Worm (Caenorhabditis elegans): Measurements from ENCODE around the gene evl-18.

The evl-18 gene

ce11 chrIII:3743367-3743766 lies 8.5 kb upstream of the evl-18 start:
- no peak for TF ChIP-seq cnd-1 (tag; optimal IDR thresholded peaks at IDR 0.05)
- TF ChIP-seq lin-32 (GFP tag; optimal IDR thresholded peaks at IDR 0.05): no peak
- no peak for TF ChIP-seq tbx-8 (GFP tag; optimal IDR thresholded peaks at IDR 0.05)
- TF ChIP-seq sptf-1 (tag; optimal IDR thresholded peaks at IDR 0.05): no peak
- TF ChIP-seq lsy-2 (tag; optimal IDR thresholded peaks at IDR 0.05): no peak
- TF ChIP-seq mep-1 (tag; optimal IDR thresholded peaks at IDR 0.05): no peak
- no peak for TF ChIP-seq sem-2 (GFP tag; optimal IDR thresholded peaks at IDR 0.05)
- no peak for TF ChIP-seq ces-1 (GFP tag; optimal IDR thresholded peaks at IDR 0.05)
- TF ChIP-seq nhr-2 (tag; optimal IDR thresholded peaks at IDR 0.05): no peak
- TF ChIP-seq pha-4 (tag; optimal IDR thresholded peaks at IDR 0.05): no peak
- TF ChIP-seq unc-39 (tag; optimal IDR thresholded peaks at IDR 0.05): no peak
- TF ChIP-seq nhr-76 (tag; optimal IDR thresholded peaks at IDR 0.05): no peak
- TF ChIP-seq snpc-4 (tag; optimal IDR thresholded peaks at IDR 0.05): no peak
- no peak for TF ChIP-seq bed-3 (GFP tag; optimal IDR thresholded peaks at IDR 0.05)
- no peak for TF ChIP-seq ceh-43 (GFP tag; optimal IDR thresholded peaks at IDR 0.05)
- no peak for TF ChIP-seq unc-120 (tag; optimal IDR thresholded peaks at IDR 0.05; ENCODE audit: poor library complexity, severe bottlenecking)
- no peak for TF ChIP-seq elt-1 (tag; optimal IDR thresholded peaks at IDR 0.05; ENCODE audit: borderline replicate concordance, insufficient read depth)
- TF ChIP-seq flh-1 (GFP tag; optimal IDR thresholded peaks at IDR 0.05): no peak
- TF ChIP-seq lin-13 (tag; optimal IDR thresholded peaks at IDR 0.05): no peak
- TF ChIP-seq nhr-237 (tag; optimal IDR thresholded peaks at IDR 0.05): no peak

ce11 chrIII:3742090-3742489 lies 7.3 kb upstream of the evl-18 start:
- TF ChIP-seq snpc-4 (tag; optimal IDR thresholded peaks at IDR 0.05) (no peak), nhr-2 (tag; optimal IDR thresholded peaks at IDR 0.05) (no peak), elt-3 (tag; optimal IDR thresholded peaks at IDR 0.05) (no peak), unc-120 (tag; optimal IDR thresholded peaks at IDR 0.05; ENCODE audit: poor library complexity, severe bottlenecking) (no peak), flh-1 (GFP tag; optimal IDR thresholded peaks at IDR 0.05) (no peak), pha-4 (tag; optimal IDR thresholded peaks at IDR 0.05) (no peak), lin-13 (tag; optimal IDR thresholded peaks at IDR 0.05) (no peak), elt-1 (tag; optimal IDR thresholded peaks at IDR 0.05; ENCODE audit: borderline replicate concordance, insufficient read depth) (no peak), unc-62 (GFP tag; optimal IDR thresholded peaks at IDR 0.05) (no peak), M03D4.4 (tag; optimal IDR thresholded peaks at IDR 0.05) (no peak), mab-5 (tag; optimal IDR thresholded peaks at IDR 0.05) (no peak), tbx-8 (GFP tag; optimal IDR thresholded peaks at IDR 0.05) (no peak)

- peak; percentile 90 for TF ChIP-seq zip-8 (tag; optimal IDR thresholded peaks at IDR 0.05)
- TF ChIP-seq mep-1 (tag; optimal IDR thresholded peaks at IDR 0.05): no peak
These were observed 3.5 kb upstream of the evl-18 start for ce11 chrIII:3738331-3738730.

ce11 chrIII:3737742-3738141 lies 2.9 kb upstream of the evl-18 start:
- TF ChIP-seq flh-1 (GFP tag; optimal IDR thresholded peaks at IDR 0.05) (no peak), ceh-43 (GFP tag; optimal IDR thresholded peaks at IDR 0.05) (no peak), elt-1 (tag; optimal IDR thresholded peaks at IDR 0.05; ENCODE audit: borderline replicate concordance, insufficient read depth) (no peak), nhr-28 (tag; optimal IDR thresholded peaks at IDR 0.05) (no peak), lsy-2 (tag; optimal IDR thresholded peaks at IDR 0.05) (no peak), unc-39 (tag; optimal IDR thresholded peaks at IDR 0.05) (no peak), unc-62 (GFP tag; optimal IDR thresholded peaks at IDR 0.05) (no peak), nhr-2 (tag; optimal IDR thresholded peaks at IDR 0.05) (no peak), lin-32 (GFP tag; optimal IDR thresholded peaks at IDR 0.05) (no peak), sptf-1 (tag; optimal IDR thresholded peaks at IDR 0.05) (no peak), sem-2 (GFP tag; optimal IDR thresholded peaks at IDR 0.05) (no peak), nhr-76 (tag; optimal IDR thresholded peaks at IDR 0.05) (no peak), bed-3 (GFP tag; optimal IDR thresholded peaks at IDR 0.05) (no peak), ces-1 (GFP tag; optimal IDR thresholded peaks at IDR 0.05) (no peak), ztf-11 (tag; optimal IDR thresholded peaks at IDR 0.05) (no peak), mep-1 (tag; optimal IDR thresholded peaks at IDR 0.05) (no peak)

ce11 chrIII:3736302-3736701 lies 1.5 kb upstream of the evl-18 start, which contains the start of gene F34D10.4:
Gene F34D10.4 (plus strand): TSS chrIII:3736602.
- TF ChIP-seq unc-120 (tag; optimal IDR thresholded peaks at IDR 0.05; ENCODE audit: poor library complexity, severe bottlenecking) (no peak), lin-32 (GFP tag; optimal IDR thresholded peaks at IDR 0.05) (no peak), hlh-1 (tag; optimal IDR thresholded peaks at IDR 0.05) (no peak), ham-2 (GFP tag; optimal IDR thresholded peaks at IDR 0.05) (no peak), lin-13 (tag; optimal IDR thresholded peaks at IDR 0.05) (no peak), sem-2 (GFP tag; optimal IDR thresholded peaks at IDR 0.05) (no peak), pha-4 (tag; optimal IDR thresholded peaks at IDR 0.05) (no peak), tbx-8 (GFP tag; optimal IDR thresholded peaks at IDR 0.05) (no peak), mls-2 (tag; optimal IDR thresholded peaks at IDR 0.05) (no peak), nhr-237 (tag; optimal IDR thresholded peaks at IDR 0.05) (no peak), elt-3 (tag; optimal IDR thresholded peaks at IDR 0.05) (no peak), mab-5 (tag; optimal IDR thresholded peaks at IDR 0.05) (no peak), ceh-39 (tag; optimal IDR thresholded peaks at IDR 0.05) (no peak), unc-39 (tag; optimal IDR thresholded peaks at IDR 0.05) (no peak), ces-1 (GFP tag; optimal IDR thresholded peaks at IDR 0.05) (no peak), snpc-4 (tag; optimal IDR thresholded peaks at IDR 0.05) (no peak), M03D4.4 (tag; optimal IDR thresholded peaks at IDR 0.05) (no peak), unc-62 (GFP tag; optimal IDR thresholded peaks at IDR 0.05) (no peak), elt-1 (tag; optimal IDR thresholded peaks at IDR 0.05; ENCODE audit: borderline replicate concordance, insufficient read depth) (no peak), ceh-83 (GFP tag; optimal IDR thresholded peaks at IDR 0.05) (no peak)
